Worm (Caenorhabditis elegans) whole organism, L4/young adult: ENCODE data around the gene mup-2.

Experiments
- W03F9.2 ChIP-seq: fragments of 150-350 bp; optimal IDR thresholded peaks from 2 replicates; lab custom pipeline; 2014; ENCODE audit warnings: missing biosample characterization, missing genetic modification characterization
- dao-5 ChIP-seq: sonication (generic microtip); optimal IDR thresholded peaks from 2 replicates; lab custom pipeline; 2016; ENCODE audit warnings: missing genotype, missing genetic modification characterization, moderate library complexity, missing compliant biosample characterization
- him-1 ChIP-seq: sonication (generic microtip); optimal IDR thresholded peaks from 2 replicates; lab custom pipeline; 2016; ENCODE audit warnings: missing genotype, missing genetic modification reagents, missing genetic modification characterization, missing compliant biosample characterization

The mup-2 gene

ce11 chrX:6410177-6410765, at the start of gene mup-2:
Gene mup-2 (minus strand): TSS chrX:6410227.
- no peak for TF ChIP-seq him-1 (tag; lab: Kevin White, UChicago)
- no peak for TF ChIP-seq W03F9.2
- TF ChIP-seq dao-5 (tag; lab: Kevin White, UChicago), result no peak

ce11 chrX:6458467-6458866, 48.4 kb upstream of the mup-2 start:
- TF ChIP-seq him-1 (tag; lab: Kevin White, UChicago) (no peak), W03F9.2 (no peak), dao-5 (tag; lab: Kevin White, UChicago) (no peak)

- TF ChIP-seq W03F9.2 (no peak), him-1 (tag; lab: Kevin White, UChicago) (no peak), dao-5 (tag; lab: Kevin White, UChicago) (no peak)
Observed at ce11 chrX:6458001-6458400, 48.0 kb upstream of the mup-2 start.

DNA sequence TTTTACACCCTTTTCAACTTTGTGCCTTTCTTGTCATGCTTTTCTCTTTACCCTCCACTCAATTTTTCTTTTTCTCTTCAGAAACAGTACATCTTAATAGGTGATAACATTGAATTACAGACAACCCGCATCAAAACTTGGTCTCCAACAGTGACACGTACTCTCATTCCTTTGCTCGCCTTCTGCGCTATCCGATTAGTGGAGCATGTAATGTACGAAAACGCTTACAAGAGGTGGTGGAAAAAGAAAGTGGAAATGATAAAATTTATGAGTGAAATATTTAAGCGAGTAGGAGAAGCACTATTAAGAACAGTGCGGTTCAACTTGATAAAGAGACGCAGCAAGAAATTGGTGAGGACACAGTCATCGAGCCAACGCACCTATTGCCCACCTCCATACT, 46.5 kb upstream of the mup-2 start, which contains the start of gene pept-1:
Gene pept-1, plus strand, starts transcription at position 306 of the 400 bp plus-strand sequence.
- TF ChIP-seq W03F9.2 (no peak), him-1 (tag; lab: Kevin White, UChicago) (no peak)

- no peak for TF ChIP-seq dao-5 (tag; lab: Kevin White, UChicago)
Observed at ce11 chrX:6455157-6455556, 45.1 kb upstream of the mup-2 start, which contains the start of gene nas-33. Gene nas-33 (minus strand): TSS chrX:6455257.

ce11 chrX:6450839-6451491, 40.9 kb upstream of the mup-2 start, which contains the start of the genes grl-6 and K10C2.6:
Gene grl-6 (minus strand): TSS chrX:6450939.
Gene K10C2.6 (plus strand): TSS chrX:6451441.
- TF ChIP-seq him-1 (tag; lab: Kevin White, UChicago) (no peak), W03F9.2 (no peak), dao-5 (tag; lab: Kevin White, UChicago) (no peak)

ce11 chrX:6448866-6449400, 38.9 kb upstream of the mup-2 start, which contains the start of gene fah-1:
Gene fah-1 (minus strand): TSS chrX:6448916.
- TF ChIP-seq him-1 (tag; lab: Kevin White, UChicago), result no peak

- no peak for TF ChIP-seq him-1 (tag; lab: Kevin White, UChicago)
- no peak for TF ChIP-seq dao-5 (tag; lab: Kevin White, UChicago)
- TF ChIP-seq W03F9.2, result no peak
Observed at ce11 chrX:6446564-6446963, 36.5 kb upstream of the mup-2 start, which contains the start of gene asp-14. Gene asp-14 (minus strand): TSS chrX:6446664.

- no peak for TF ChIP-seq him-1 (tag; lab: Kevin White, UChicago)
- TF ChIP-seq W03F9.2, result no peak
- no peak for TF ChIP-seq dao-5 (tag; lab: Kevin White, UChicago)
Observed at ce11 chrX:6445239-6445638, 35.2 kb upstream of the mup-2 start.

- TF ChIP-seq him-1 (tag; lab: Kevin White, UChicago) (no peak), dao-5 (tag; lab: Kevin White, UChicago) (no peak), W03F9.2 (no peak)
Observed at ce11 chrX:6443373-6443772, 33.3 kb upstream of the mup-2 start, which contains the start of gene K10C2.7. Gene K10C2.7 (minus strand): TSS chrX:6443473.

ce11 chrX:6440464-6440863, 30.4 kb upstream of the mup-2 start, which contains the start of gene K10C2.14:
Gene K10C2.14 (minus strand): TSS chrX:6440564.
- TF ChIP-seq dao-5 (tag; lab: Kevin White, UChicago), result no peak
- TF ChIP-seq W03F9.2, result no peak

DNA sequence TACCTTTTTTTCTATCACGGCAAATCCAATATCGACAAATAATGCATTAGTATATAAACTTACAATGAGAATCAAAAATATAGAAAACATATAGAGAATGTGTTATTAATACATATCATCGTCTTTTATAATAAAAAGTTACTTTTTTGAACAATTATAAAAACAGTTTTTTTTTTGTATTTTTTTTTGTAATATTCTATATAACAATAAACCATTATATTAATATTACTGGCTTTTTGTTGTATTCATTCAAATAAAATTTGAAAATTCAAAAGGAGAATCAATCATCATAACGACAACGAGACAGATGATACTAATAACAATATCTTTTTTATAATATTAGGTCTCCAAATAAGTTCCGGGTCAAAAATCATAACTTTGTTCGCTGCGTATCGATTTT, 27.5 kb upstream of the mup-2 start, which contains the start of gene K10C2.8:
Gene K10C2.8, minus strand, starts transcription at position 101 of the 400 bp plus-strand sequence.
- no peak for TF ChIP-seq W03F9.2
- TF ChIP-seq him-1 (tag; lab: Kevin White, UChicago), result no peak
- no peak for TF ChIP-seq dao-5 (tag; lab: Kevin White, UChicago)

- no peak for TF ChIP-seq W03F9.2
- no peak for TF ChIP-seq him-1 (tag; lab: Kevin White, UChicago)
- TF ChIP-seq dao-5 (tag; lab: Kevin White, UChicago), result no peak
Observed at ce11 chrX:6435812-6436211, 25.8 kb upstream of the mup-2 start.

DNA sequence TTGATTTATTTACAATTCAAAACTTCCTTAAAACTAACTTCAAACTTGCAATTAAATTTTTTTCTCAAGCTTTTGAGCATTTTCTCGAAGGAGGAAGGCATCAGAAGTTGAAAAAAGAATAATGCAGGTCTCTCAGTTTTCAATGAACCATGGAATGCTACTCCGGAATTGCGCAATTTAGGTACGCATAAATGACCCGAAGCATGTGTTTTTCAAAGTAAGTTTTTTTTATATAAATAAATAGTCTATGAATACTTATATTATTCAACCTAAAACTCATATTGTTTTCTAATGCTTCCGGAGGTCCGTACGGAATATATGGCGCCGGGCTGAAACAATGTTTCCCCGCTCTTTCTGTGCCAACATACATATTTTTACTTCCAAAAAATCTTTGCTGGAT, 23.7 kb upstream of the mup-2 start, which contains the start of gene K10C2.2:
Gene K10C2.2, minus strand, starts transcription at position 101 of the 400 bp plus-strand sequence.
- no peak for TF ChIP-seq dao-5 (tag; lab: Kevin White, UChicago)
- TF ChIP-seq W03F9.2, result no peak
- TF ChIP-seq him-1 (tag; lab: Kevin White, UChicago), result no peak
